Fruit fly (Drosophila melanogaster) whole organism, embryonic: ENCODE results near the gene CG31908.

Experiments
- Atf6 ChIP-seq: fragments of 200-800 bp; sonication (Bioruptor generic); IDR thresholded peaks from 2 replicates; pipeline ENCODE4 v1.3.6; 2022; ENCODE audit warnings: missing biosample characterization, missing genetic modification characterization
- Awh ChIP-seq: fragments of 200-800 bp; sonication (Bioruptor generic); IDR thresholded peaks from 2 replicates; pipeline ENCODE4, ENCODE4 v1.3.6; 2022; ENCODE audit warnings: missing biosample characterization, missing genetic modification characterization
- BEAF-32 ChIP-seq: fragments of 200-800 bp; sonication (Bioruptor generic); optimal IDR thresholded peaks from 3 replicates; lab custom pipeline; 2017; ENCODE audit warnings: missing biosample characterization, missing genetic modification characterization, mild to moderate bottlenecking, moderate library complexity, missing genetic modification reagents
- CG1024 ChIP-seq: fragments of 200-800 bp; sonication (Bioruptor generic); IDR thresholded peaks from 2 replicates; pipeline ENCODE4 v1.3.6; 2022; ENCODE audit warnings: missing biosample characterization, missing genetic modification characterization
- CG10462 ChIP-seq: fragments of 200-800 bp; sonication (Bioruptor generic); optimal IDR thresholded peaks from 2 replicates; lab custom pipeline; 2016; ENCODE audit warnings: missing biosample characterization, missing genetic modification characterization
- CG10654 ChIP-seq: fragments of 200-800 bp; sonication (Bioruptor generic); optimal IDR thresholded peaks from 2 replicates; lab custom pipeline; 2016; ENCODE audit warnings: missing biosample characterization, missing genetic modification characterization
- CG11504 ChIP-seq: fragments of 200-800 bp; sonication (Bioruptor generic); optimal IDR thresholded peaks from 3 replicates; lab custom pipeline; 2019; ENCODE audit warnings: missing biosample characterization, mild to moderate bottlenecking, missing genetic modification characterization, moderate library complexity
- CG11560 ChIP-seq: fragments of 200-800 bp; sonication (Bioruptor generic); IDR thresholded peaks from 3 replicates; pipeline ENCODE4 v1.3.6; 2022; ENCODE audit warnings: missing biosample characterization, missing genetic modification characterization
- CG1233 ChIP-seq: fragments of 200-800 bp; sonication (Bioruptor generic); optimal IDR thresholded peaks from 4 replicates; lab custom pipeline; 2018; ENCODE audit warnings: missing biosample characterization, mild to moderate bottlenecking, missing genetic modification characterization
- CG12769 ChIP-seq: fragments of 200-800 bp; sonication (Bioruptor generic); optimal IDR thresholded peaks from 2 replicates; lab custom pipeline; 2019; ENCODE audit warnings: missing biosample characterization, mild to moderate bottlenecking, missing genetic modification characterization, moderate library complexity
- CG14014 ChIP-seq: fragments of 200-800 bp; sonication (Bioruptor generic); IDR thresholded peaks from 2 replicates; pipeline ENCODE4 v1.3.6; 2022; ENCODE audit warnings: missing biosample characterization, missing genetic modification characterization
- CG16815 ChIP-seq: fragments of 200-800 bp; sonication (Bioruptor generic); optimal IDR thresholded peaks from 3 replicates; lab custom pipeline; 2017; ENCODE audit warnings: missing biosample characterization, mild to moderate bottlenecking, missing genetic modification characterization
- CG31224 ChIP-seq: fragments of 200-800 bp; sonication (Bioruptor generic); IDR thresholded peaks from 2 replicates; pipeline ENCODE4 v1.3.6; 2022; ENCODE audit warnings: missing biosample characterization, missing genetic modification characterization
- CG31388 ChIP-seq: fragments of 200-800 bp; sonication (Bioruptor generic); optimal IDR thresholded peaks from 2 replicates; lab custom pipeline; 2016; ENCODE audit warnings: missing biosample characterization, missing genetic modification characterization
- CG3838 ChIP-seq: fragments of 200-800 bp; sonication (Bioruptor generic); optimal IDR thresholded peaks from 3 replicates; lab custom pipeline; 2016; ENCODE audit warnings: missing biosample characterization, missing genetic modification characterization
- CG5180 ChIP-seq: fragments of 200-800 bp; sonication (Bioruptor generic); optimal IDR thresholded peaks from 3 replicates; lab custom pipeline; 2017; ENCODE audit warnings: missing biosample characterization, missing genetic modification characterization, mild to moderate bottlenecking, moderate library complexity, missing genetic modification reagents
- CG8281 ChIP-seq: fragments of 200-800 bp; sonication (Bioruptor generic); optimal IDR thresholded peaks from 2 replicates; lab custom pipeline; 2018; ENCODE audit warnings: missing biosample characterization, mild to moderate bottlenecking, missing genetic modification characterization, moderate library complexity
- CG9609 ChIP-seq: fragments of 200-800 bp; sonication (Bioruptor generic); optimal IDR thresholded peaks from 3 replicates; lab custom pipeline; 2016; ENCODE audit warnings: missing biosample characterization, missing genetic modification characterization
- D ChIP-seq, 2 experiments: fragments of 200-800 bp in 1 of 2; fragments of >200 bp in 1 of 2; sonication (Bioruptor generic) in 1 of 2; optimal IDR thresholded peaks; 2 replicates in 1 of 2; 3 replicates in 1 of 2; lab custom pipeline; 2017; ENCODE audit warnings: mild to moderate bottlenecking in 1 of 2, missing biosample characterization in 1 of 2, missing genetic modification characterization in 1 of 2, missing genetic modification reagents in 1 of 2
- E2f1 ChIP-seq: fragments of 200-800 bp; sonication (Bioruptor generic); IDR thresholded peaks from 2 replicates; pipeline ENCODE4 v1.3.6; 2022; ENCODE audit warnings: missing biosample characterization, missing genetic modification characterization
- Eip74EF ChIP-seq, 2 experiments: fragments of 200-800 bp in 1 of 2; fragments of >200 bp in 1 of 2; sonication (Bioruptor generic) in 1 of 2; optimal IDR thresholded peaks; 2 replicates each; lab custom pipeline; 2017 to 2019; ENCODE audit warnings: missing biosample characterization in 2 of 2, missing genetic modification characterization in 2 of 2, mild to moderate bottlenecking in 1 of 2, moderate library complexity in 1 of 2
- Elba2 ChIP-seq: fragments of 200-800 bp; sonication (Bioruptor generic); optimal IDR thresholded peaks from 3 replicates; lab custom pipeline; 2016; ENCODE audit warnings: missing biosample characterization, missing genetic modification characterization
- Fer2 ChIP-seq: fragments of 200-800 bp; sonication (Bioruptor generic); optimal IDR thresholded peaks from 2 replicates; lab custom pipeline; 2018; ENCODE audit warnings: missing biosample characterization, mild to moderate bottlenecking, missing genetic modification characterization, moderate library complexity
- HLH4C ChIP-seq: fragments of 200-800 bp; sonication (Bioruptor generic); IDR thresholded peaks from 3 replicates; pipeline ENCODE4 v1.3.6; 2022; ENCODE audit warnings: missing biosample characterization, missing genetic modification characterization; ENCODE audit not compliant: partially characterized antibody
- HmgD ChIP-seq: fragments of 200-800 bp; sonication (Bioruptor generic); optimal IDR thresholded peaks from 3 replicates; lab custom pipeline; 2016; ENCODE audit warnings: missing biosample characterization, missing genetic modification characterization
- Hr78 ChIP-seq, 2 experiments: fragments of 200-800 bp in 1 of 2; fragments of >200 bp in 1 of 2; sonication (Bioruptor generic) in 1 of 2; optimal IDR thresholded peaks; 2 replicates each; lab custom pipeline; 2017 to 2019; ENCODE audit warnings: missing biosample characterization in 2 of 2, missing genetic modification characterization in 2 of 2, mild to moderate bottlenecking in 1 of 2, moderate library complexity in 1 of 2
- NC2α ChIP-seq: fragments of 200-800 bp; sonication (Bioruptor generic); optimal IDR thresholded peaks from 2 replicates; lab custom pipeline; 2016; ENCODE audit warnings: missing biosample characterization, missing genetic modification characterization
- NK7.1 ChIP-seq: fragments of 200-800 bp; sonication (Bioruptor generic); optimal IDR thresholded peaks from 3 replicates; lab custom pipeline; 2016; ENCODE audit warnings: missing biosample characterization, missing genetic modification characterization
- Nf-YA ChIP-seq: fragments of 200-800 bp; sonication (Bioruptor generic); IDR thresholded peaks from 2 replicates; pipeline ENCODE4 v1.3.6; 2022; ENCODE audit warnings: missing biosample characterization, missing genetic modification characterization
- Opbp ChIP-seq: fragments of 200-800 bp; sonication (Bioruptor generic); IDR thresholded peaks from 3 replicates; pipeline ENCODE4 v1.3.6; 2022; ENCODE audit warnings: missing biosample characterization, missing genetic modification characterization; ENCODE audit not compliant: partially characterized antibody
- Sry-β ChIP-seq: fragments of 200-800 bp; sonication (Bioruptor generic); optimal IDR thresholded peaks from 2 replicates; lab custom pipeline; 2018; ENCODE audit warnings: missing biosample characterization, mild to moderate bottlenecking, missing genetic modification characterization, moderate library complexity
- ac ChIP-seq: fragments of 200-800 bp; sonication (Bioruptor generic); optimal IDR thresholded peaks from 3 replicates; lab custom pipeline; 2017; ENCODE audit warnings: missing biosample characterization, mild to moderate bottlenecking, missing genetic modification characterization
- cad ChIP-seq: fragments of >200 bp; optimal IDR thresholded peaks from 2 replicates; lab custom pipeline; 2017; ENCODE audit warnings: missing biosample characterization, missing genetic modification characterization
- chif ChIP-seq, 2 experiments: fragments of 200-800 bp; sonication (Bioruptor generic); optimal IDR thresholded peaks; 3 replicates each; lab custom pipeline; 2016; ENCODE audit warnings: missing biosample characterization in 2 of 2, missing genetic modification characterization in 2 of 2
- crp ChIP-seq, 2 experiments: fragments of 200-800 bp; sonication (Bioruptor generic); optimal IDR thresholded peaks; 2 replicates in 1 of 2; 3 replicates in 1 of 2; lab custom pipeline; 2017; ENCODE audit warnings: missing biosample characterization in 2 of 2, missing genetic modification characterization in 2 of 2, mild to moderate bottlenecking in 1 of 2, moderate library complexity in 1 of 2
- dati ChIP-seq: fragments of 200-800 bp; sonication (Bioruptor generic); IDR thresholded peaks from 2 replicates; pipeline ENCODE4 v1.3.6; 2022; ENCODE audit warnings: missing biosample characterization, missing genetic modification characterization
- fd102C ChIP-seq: fragments of 200-800 bp; sonication (Bioruptor generic); optimal IDR thresholded peaks from 2 replicates; lab custom pipeline; 2018; ENCODE audit warnings: missing biosample characterization, mild to moderate bottlenecking, missing genetic modification characterization, moderate library complexity
- fd64A ChIP-seq: fragments of 200-800 bp; sonication (Bioruptor generic); optimal IDR thresholded peaks from 3 replicates; lab custom pipeline; 2018; ENCODE audit warnings: missing biosample characterization, mild to moderate bottlenecking, missing genetic modification characterization
- fu2 ChIP-seq: fragments of 200-800 bp; sonication (Bioruptor generic); optimal IDR thresholded peaks from 2 replicates; lab custom pipeline; 2016; ENCODE audit warnings: missing biosample characterization, missing genetic modification characterization
- her ChIP-seq: fragments of 200-800 bp; sonication (Bioruptor generic); optimal IDR thresholded peaks from 2 replicates; lab custom pipeline; 2016; ENCODE audit warnings: missing biosample characterization, missing genetic modification characterization
- insv ChIP-seq, 2 experiments: fragments of 200-800 bp; sonication (Bioruptor generic); optimal IDR thresholded peaks; 3 replicates each; lab custom pipeline; 2016 to 2018; ENCODE audit warnings: missing biosample characterization in 2 of 2, missing genetic modification characterization in 2 of 2
- maf-S ChIP-seq: fragments of 200-800 bp; sonication (Bioruptor generic); optimal IDR thresholded peaks from 2 replicates; lab custom pipeline; 2016; ENCODE audit warnings: missing biosample characterization, missing genetic modification characterization
- mirr ChIP-seq: fragments of 200-800 bp; sonication (Bioruptor generic); optimal IDR thresholded peaks from 3 replicates; lab custom pipeline; 2018; ENCODE audit warnings: missing biosample characterization, mild to moderate bottlenecking, missing genetic modification characterization
- otp ChIP-seq: fragments of 200-800 bp; sonication (Bioruptor generic); IDR thresholded peaks from 3 replicates; pipeline ENCODE4, ENCODE4 v1.3.6; 2022; ENCODE audit warnings: missing biosample characterization, missing genetic modification characterization
- p53 ChIP-seq: fragments of 200-800 bp; sonication (Bioruptor generic); optimal IDR thresholded peaks from 2 replicates; lab custom pipeline; 2016; ENCODE audit warnings: missing biosample characterization, missing genetic modification characterization
- sens-2 ChIP-seq: fragments of 200-800 bp; sonication (Bioruptor generic); IDR thresholded peaks from 2 replicates; pipeline ENCODE4 v1.3.6; 2022; ENCODE audit warnings: missing biosample characterization, missing genetic modification characterization
- tll ChIP-seq, 2 experiments: fragments of 200-800 bp in 1 of 2; fragments of >200 bp in 1 of 2; sonication (Bioruptor generic) in 1 of 2; optimal IDR thresholded peaks; 2 replicates each; lab custom pipeline; 2017 to 2019; ENCODE audit warnings: missing biosample characterization in 2 of 2, missing genetic modification characterization in 2 of 2, mild to moderate bottlenecking in 1 of 2, moderate library complexity in 1 of 2
- wor ChIP-seq: fragments of 200-800 bp; sonication (Bioruptor generic); IDR thresholded peaks from 2 replicates; pipeline ENCODE4 v1.3.6; 2022; ENCODE audit warnings: missing biosample characterization, missing genetic modification characterization
- z ChIP-seq: fragments of 200-800 bp; sonication (Bioruptor generic); IDR thresholded peaks from 3 replicates; pipeline ENCODE4 v1.3.6; 2022; ENCODE audit warnings: missing biosample characterization, missing genetic modification characterization
- zfh2 ChIP-seq: fragments of 200-800 bp; sonication (Bioruptor generic); optimal IDR thresholded peaks from 2 replicates; lab custom pipeline; 2016; ENCODE audit warnings: missing biosample characterization, missing genetic modification characterization

CG31908 gene

dm6 chr2L:7032517-7032951 is 5.3 kb upstream of the CG31908 start, which contains the start of the genes Rab30 and Caper (continued):
- TF ChIP-seq CG3838 (GFP tag; lab: Kevin White, UChicago) (no peak), Fer2 (tag; lab: Kevin White, UChicago) (no peak), fd64A (GFP tag; lab: Kevin White, UChicago) (no peak), CG31388 (no peak), Atf6 (GFP tag; lab: Robert Waterston, UW) (0 out of 2 replicates have a peak, but pooled peaks have one; percentile 18), p53 (peak; percentile 68), wor (GFP tag; lab: Robert Waterston, UW) (no peak), fd102C (GFP tag; lab: Kevin White, UChicago) (no peak), HLH4C (GFP tag; lab: Robert Waterston, UW) (peak; percentile 98), CG14014 (GFP tag; lab: Robert Waterston, UW) (peak; percentile 49), zfh2 (GFP tag; lab: Kevin White, UChicago) (peak; percentile 77), CG1024 (GFP tag; lab: Robert Waterston, UW) (peak; percentile 24; the same call in 1 of the 2 replicates), NC2α (GFP tag; lab: Kevin White, UChicago) (peak; percentile 25), CG16815 (GFP tag; lab: Kevin White, UChicago) (no peak), CG10654 (GFP tag; lab: Kevin White, UChicago) (peak; percentile 46), chif (GFP tag; optimal IDR thresholded peaks at IDR 0.05; lab: Kevin White, UChicago) (peak; percentile 37 to 45), Awh (no peak), her (GFP tag; lab: Kevin White, UChicago) (peak; percentile 68), HmgD (GFP tag; lab: Kevin White, UChicago) (peak; percentile 86), Hr78 (GFP tag; optimal IDR thresholded peaks at IDR 0.05; lab: Kevin White, UChicago) (no peak), fu2 (peak; percentile 57), NK7.1 (GFP tag; lab: Kevin White, UChicago) (no peak), insv (GFP tag; optimal IDR thresholded peaks at IDR 0.05; lab: Kevin White, UChicago) (peak in 1 of 2 experiments; percentile 80), Elba2 (GFP tag; lab: Kevin White, UChicago) (no peak), CG8281 (tag; lab: Kevin White, UChicago) (no peak), crp (GFP tag; optimal IDR thresholded peaks at IDR 0.05; lab: Kevin White, UChicago) (peak in 1 of 2 experiments; percentile 57), Eip74EF (GFP tag; optimal IDR thresholded peaks at IDR 0.05; lab: Kevin White, UChicago) (no peak), E2f1 (GFP tag; lab: Robert Waterston, UW) (no peak), D (optimal IDR thresholded peaks at IDR 0.05; lab: Kevin White, UChicago) (no peak), D (GFP tag; optimal IDR thresholded peaks at IDR 0.05; lab: Kevin White, UChicago) (no peak), otp (GFP tag; lab: Robert Waterston, UW) (peak; percentile 37; the same call in 1 of the 3 replicates), sens-2 (GFP tag; lab: Robert Waterston, UW) (no peak), CG31224 (GFP tag; lab: Robert Waterston, UW) (no peak), CG12769 (tag; lab: Kevin White, UChicago) (peak; percentile 70), CG1233 (no peak), CG11560 (no peak), cad (GFP tag; lab: Kevin White, UChicago) (no peak), z (no peak), tll (GFP tag; optimal IDR thresholded peaks at IDR 0.05; lab: Kevin White, UChicago) (peak in 1 of 2 experiments; percentile 6), Opbp (GFP tag; lab: Robert Waterston, UW) (peak; percentile 99), mirr (peak; percentile 45), ac (GFP tag; lab: Kevin White, UChicago) (no peak), CG10462 (no peak), maf-S (GFP tag; lab: Kevin White, UChicago) (peak; percentile 69), CG11504 (tag; lab: Kevin White, UChicago) (no peak), Nf-YA (GFP tag; lab: Robert Waterston, UW) (no peak), Sry-β (GFP tag; lab: Kevin White, UChicago) (no peak), BEAF-32 (GFP tag; lab: Kevin White, UChicago) (peak; percentile 99), CG5180 (no peak), dati (GFP tag; lab: Robert Waterston, UW) (no peak), CG9609 (GFP tag; lab: Kevin White, UChicago) (peak; percentile 60)
